Worm (Caenorhabditis elegans) whole organism, L4/young adult: Measurements from ENCODE around the gene scpl-4.

Experiments
- W03F9.2 ChIP-seq: fragments of 150-350 bp; optimal IDR thresholded peaks from 2 replicates; lab custom pipeline; 2014; ENCODE audit warnings: missing biosample characterization, missing genetic modification characterization
- dao-5 ChIP-seq: sonication (generic microtip); optimal IDR thresholded peaks from 2 replicates; lab custom pipeline; 2016; ENCODE audit warnings: missing genotype, missing genetic modification characterization, moderate library complexity, missing compliant biosample characterization
- him-1 ChIP-seq: sonication (generic microtip); optimal IDR thresholded peaks from 2 replicates; lab custom pipeline; 2016; ENCODE audit warnings: missing genotype, missing genetic modification reagents, missing genetic modification characterization, missing compliant biosample characterization

DNA sequence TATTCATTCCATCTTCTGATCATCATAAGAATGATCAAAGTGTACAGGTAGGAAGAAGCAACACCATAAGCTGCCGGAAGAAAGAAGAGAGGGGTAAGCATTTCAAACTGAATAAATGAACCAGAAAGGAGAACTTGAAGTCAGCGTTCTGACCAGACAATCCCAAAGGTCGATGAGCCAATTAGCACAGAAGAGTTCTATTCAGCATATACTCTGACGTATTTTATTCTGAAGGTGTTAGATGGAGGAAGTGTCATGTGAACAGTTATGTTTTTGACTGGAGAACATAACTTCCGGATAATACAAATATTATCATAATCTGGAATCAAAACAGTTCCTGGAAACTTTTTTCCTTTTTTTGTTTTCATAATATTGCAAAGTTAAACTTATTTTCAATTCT lies 10.2 kb upstream of the scpl-4 start, which contains the start of gene srg-32:
- no peak for TF ChIP-seq W03F9.2
- TF ChIP-seq him-1 (tag; lab: Kevin White, UChicago), result no peak
- TF ChIP-seq dao-5 (tag; lab: Kevin White, UChicago), result no peak
